Fruit fly (Drosophila melanogaster) whole organism, embryonic: ENCODE measurements around the gene CG32388.
A peak's percentile ranks its signal among the peaks of the same experiment; 100 is the strongest.

ENCODE experiments used
- B-H2 ChIP-seq: fragments of 200-800 bp; sonication (Bioruptor generic); optimal IDR thresholded peaks from 2 replicates; lab custom pipeline; 2018; ENCODE audit warnings: missing biosample characterization, mild to moderate bottlenecking, missing genetic modification characterization
- CG10209 ChIP-seq: fragments of 200-800 bp; sonication (Bioruptor generic); optimal IDR thresholded peaks from 3 replicates; lab custom pipeline; 2017; ENCODE audit warnings: missing biosample characterization, mild to moderate bottlenecking, missing genetic modification characterization, missing genetic modification reagents
- CG12659 ChIP-seq: fragments of 200-800 bp; sonication (Bioruptor generic); optimal IDR thresholded peaks from 3 replicates; lab custom pipeline; 2017; ENCODE audit warnings: mild to moderate bottlenecking, missing biosample characterization, missing genetic modification reagents, missing genetic modification characterization
- CG13296 ChIP-seq: fragments of 200-800 bp; sonication (Bioruptor generic); optimal IDR thresholded peaks from 3 replicates; lab custom pipeline; 2018; ENCODE audit warnings: missing biosample characterization, mild to moderate bottlenecking, missing genetic modification characterization
- CG13424 ChIP-seq: fragments of 200-800 bp; sonication (Bioruptor generic); optimal IDR thresholded peaks from 2 replicates; lab custom pipeline; 2019; ENCODE audit warnings: missing biosample characterization, mild to moderate bottlenecking, missing genetic modification characterization, moderate library complexity
- CG16815 ChIP-seq: fragments of 200-800 bp; sonication (Bioruptor generic); optimal IDR thresholded peaks from 3 replicates; lab custom pipeline; 2017; ENCODE audit warnings: missing biosample characterization, mild to moderate bottlenecking, missing genetic modification characterization
- CG17328 ChIP-seq: fragments of 200-800 bp; sonication (Bioruptor generic); IDR thresholded peaks from 2 replicates; pipeline ENCODE4 v1.3.6; 2022; ENCODE audit warnings: missing biosample characterization, missing genetic modification characterization
- CG17361 ChIP-seq: fragments of 200-800 bp; sonication (Bioruptor generic); IDR thresholded peaks from 3 replicates; pipeline ENCODE4 v1.3.6; 2022; ENCODE audit warnings: missing biosample characterization, missing genetic modification characterization
- CG18262 ChIP-seq: fragments of 200-800 bp; optimal IDR thresholded peaks from 3 replicates; lab custom pipeline; 2019; ENCODE audit warnings: missing biosample characterization, mild to moderate bottlenecking, missing genetic modification characterization, moderate library complexity
- CG18764 ChIP-seq: fragments of 200-800 bp; sonication (Bioruptor generic); optimal IDR thresholded peaks from 3 replicates; lab custom pipeline; 2016; ENCODE audit warnings: missing biosample characterization, missing genetic modification characterization
- CG2116 ChIP-seq: fragments of 200-800 bp; sonication (Bioruptor generic); optimal IDR thresholded peaks from 3 replicates; lab custom pipeline; 2018; ENCODE audit warnings: missing biosample characterization, mild to moderate bottlenecking, missing genetic modification characterization
- CG32532 ChIP-seq: fragments of 200-800 bp; sonication (Bioruptor generic); IDR thresholded peaks from 2 replicates; pipeline ENCODE4 v1.3.6; 2022; ENCODE audit warnings: missing biosample characterization, missing genetic modification characterization
- CG32772 ChIP-seq: fragments of 200-800 bp; sonication (Bioruptor generic); IDR thresholded peaks from 2 replicates; pipeline ENCODE4 v1.3.6; 2022; ENCODE audit warnings: missing biosample characterization, missing genetic modification characterization
- CG3407 ChIP-seq: fragments of 200-800 bp; sonication (Bioruptor generic); optimal IDR thresholded peaks from 2 replicates; lab custom pipeline; 2018; ENCODE audit warnings: missing biosample characterization, mild to moderate bottlenecking, missing genetic modification characterization
- CG3726 ChIP-seq: fragments of 200-800 bp; sonication (Bioruptor generic); IDR thresholded peaks from 3 replicates; pipeline ENCODE4, ENCODE4 v1.3.6; 2022; ENCODE audit warnings: missing biosample characterization, missing genetic modification characterization
- CG4328 ChIP-seq: fragments of 200-800 bp; sonication (Bioruptor generic); optimal IDR thresholded peaks from 3 replicates; lab custom pipeline; 2017; ENCODE audit warnings: missing biosample characterization, missing genetic modification reagents, missing genetic modification characterization
- CG4854 ChIP-seq: fragments of 200-800 bp; sonication (Bioruptor generic); optimal IDR thresholded peaks from 2 replicates; lab custom pipeline; 2016; ENCODE audit warnings: missing biosample characterization, missing genetic modification characterization, inconsistent platforms
- CG7928 ChIP-seq: fragments of 200-800 bp; sonication (Bioruptor generic); optimal IDR thresholded peaks from 2 replicates; lab custom pipeline; 2017; ENCODE audit warnings: missing biosample characterization, mild to moderate bottlenecking, missing genetic modification characterization
- CG7963 ChIP-seq: fragments of 200-800 bp; sonication (Bioruptor generic); IDR thresholded peaks from 3 replicates; pipeline ENCODE4 v1.3.6; 2022; ENCODE audit warnings: missing biosample characterization, missing genetic modification characterization; ENCODE audit not compliant: partially characterized antibody
- CG9609 ChIP-seq: fragments of 200-800 bp; sonication (Bioruptor generic); optimal IDR thresholded peaks from 3 replicates; lab custom pipeline; 2016; ENCODE audit warnings: missing biosample characterization, missing genetic modification characterization
- Dad ChIP-seq: fragments of 200-800 bp; sonication (Bioruptor generic); optimal IDR thresholded peaks from 3 replicates; lab custom pipeline; 2016; ENCODE audit warnings: missing biosample characterization, missing genetic modification characterization
- Deaf1 ChIP-seq: fragments of 200-800 bp; optimal IDR thresholded peaks from 3 replicates; lab custom pipeline; 2019; ENCODE audit warnings: missing biosample characterization, mild to moderate bottlenecking, missing genetic modification characterization, moderate library complexity
- Gug ChIP-seq: fragments of 200-800 bp; sonication (Bioruptor generic); IDR thresholded peaks from 4 replicates; pipeline ENCODE4 v1.3.6; 2022; ENCODE audit warnings: missing biosample characterization, missing genetic modification characterization
- H2.0 ChIP-seq: fragments of 200-800 bp; sonication (Bioruptor generic); IDR thresholded peaks from 2 replicates; pipeline ENCODE4 v1.3.6; 2022; ENCODE audit warnings: missing biosample characterization, missing genetic modification characterization
- Hand ChIP-seq: fragments of 200-800 bp; sonication (Bioruptor generic); optimal IDR thresholded peaks from 2 replicates; lab custom pipeline; 2017; ENCODE audit warnings: mild to moderate bottlenecking, missing biosample characterization, missing genetic modification reagents, missing genetic modification characterization
- Hmx ChIP-seq: fragments of 200-800 bp; sonication (Bioruptor generic); optimal IDR thresholded peaks from 2 replicates; lab custom pipeline; 2016; ENCODE audit warnings: missing biosample characterization, missing genetic modification characterization
- Jarid2 ChIP-seq: fragments of 200-800 bp; sonication (Bioruptor generic); optimal IDR thresholded peaks from 3 replicates; lab custom pipeline; 2017; ENCODE audit warnings: mild to moderate bottlenecking, missing biosample characterization, missing genetic modification reagents, missing genetic modification characterization
- NfI ChIP-seq: fragments of 200-800 bp; sonication (Bioruptor generic); optimal IDR thresholded peaks from 3 replicates; lab custom pipeline; 2018; ENCODE audit warnings: missing biosample characterization, mild to moderate bottlenecking, missing genetic modification characterization, moderate library complexity
- Side ChIP-seq: fragments of 200-800 bp; sonication (Bioruptor generic); optimal IDR thresholded peaks from 2 replicates; lab custom pipeline; 2016; ENCODE audit warnings: missing biosample characterization, missing genetic modification characterization
- Stat92E ChIP-seq, 3 experiments: fragments of >200 bp in 2 of 3; fragments of 200-800 bp in 1 of 3; sonication (Bioruptor generic) in 1 of 3; optimal IDR thresholded peaks; 2 replicates each; lab custom pipeline; 2017 to 2019; ENCODE audit warnings: missing biosample characterization in 3 of 3, missing genetic modification characterization in 3 of 3, mild to moderate bottlenecking in 1 of 3, moderate library complexity in 1 of 3
- bab2 ChIP-seq: fragments of 200-800 bp; sonication (Bioruptor generic); optimal IDR thresholded peaks from 2 replicates; lab custom pipeline; 2016; ENCODE audit warnings: missing biosample characterization, missing genetic modification characterization
- cg ChIP-seq: fragments of 200-800 bp; sonication (Bioruptor generic); optimal IDR thresholded peaks from 3 replicates; lab custom pipeline; 2019; ENCODE audit warnings: missing biosample characterization, mild to moderate bottlenecking, missing genetic modification characterization, moderate library complexity
- ewg ChIP-seq: fragments of 200-800 bp; sonication (Bioruptor generic); optimal IDR thresholded peaks from 3 replicates; lab custom pipeline; 2017; ENCODE audit warnings: mild to moderate bottlenecking, missing biosample characterization, missing genetic modification reagents, missing genetic modification characterization
- fd64A ChIP-seq: fragments of 200-800 bp; sonication (Bioruptor generic); optimal IDR thresholded peaks from 3 replicates; lab custom pipeline; 2018; ENCODE audit warnings: missing biosample characterization, mild to moderate bottlenecking, missing genetic modification characterization
- ind ChIP-seq: fragments of 200-800 bp; sonication (Bioruptor generic); optimal IDR thresholded peaks from 3 replicates; lab custom pipeline; 2016; ENCODE audit warnings: missing biosample characterization, missing genetic modification characterization
- jumu ChIP-seq: fragments of 200-800 bp; sonication (Bioruptor generic); optimal IDR thresholded peaks from 3 replicates; lab custom pipeline; 2016; ENCODE audit warnings: missing biosample characterization, missing genetic modification characterization
- klu ChIP-seq: fragments of 200-800 bp; sonication (Bioruptor generic); IDR thresholded peaks from 2 replicates; pipeline ENCODE4 v1.3.6; 2022; ENCODE audit warnings: missing biosample characterization, missing genetic modification characterization
- p53 ChIP-seq: fragments of 200-800 bp; sonication (Bioruptor generic); optimal IDR thresholded peaks from 2 replicates; lab custom pipeline; 2016; ENCODE audit warnings: missing biosample characterization, missing genetic modification characterization
- prd ChIP-seq, 3 experiments: fragments of >200 bp in 2 of 3; fragments of 200-800 bp in 1 of 3; sonication (Bioruptor generic) in 1 of 3; optimal IDR thresholded peaks in 2 of 3; IDR thresholded peaks in 1 of 3; 2 replicates in 2 of 3; 3 replicates in 1 of 3; pipeline versions ENCODE4 v1.3.6 to Lab custom; 2017 to 2022; ENCODE audit warnings: missing biosample characterization in 1 of 3, missing genetic modification characterization in 1 of 3
- pzg ChIP-seq: fragments of 200-800 bp; sonication (Bioruptor generic); optimal IDR thresholded peaks from 3 replicates; lab custom pipeline; 2018; ENCODE audit warnings: missing biosample characterization, mild to moderate bottlenecking, missing genetic modification characterization, moderate library complexity
- shn ChIP-seq: fragments of 200-800 bp; sonication (Bioruptor generic); optimal IDR thresholded peaks from 3 replicates; lab custom pipeline; 2016; ENCODE audit warnings: missing biosample characterization, missing genetic modification characterization
- sim ChIP-seq: fragments of 200-800 bp; sonication (Bioruptor generic); IDR thresholded peaks from 2 replicates; pipeline ENCODE4 v1.3.6; 2022; ENCODE audit warnings: missing biosample characterization, missing genetic modification characterization
- so ChIP-seq: fragments of 200-800 bp; sonication (Bioruptor generic); IDR thresholded peaks from 3 replicates; pipeline ENCODE4 v1.3.6; 2022; ENCODE audit warnings: missing biosample characterization, missing genetic modification characterization
- sr ChIP-seq: fragments of 200-800 bp; sonication (Bioruptor generic); IDR thresholded peaks from 3 replicates; pipeline ENCODE4 v1.3.6; 2022; ENCODE audit warnings: missing biosample characterization, missing genetic modification characterization
- tna ChIP-seq: fragments of 200-800 bp; sonication (Bioruptor generic); IDR thresholded peaks from 2 replicates; pipeline ENCODE4 v1.3.6; 2022; ENCODE audit warnings: missing biosample characterization, missing genetic modification characterization; ENCODE audit not compliant: partially characterized antibody
- trh ChIP-seq: fragments of 200-800 bp; sonication (Bioruptor generic); optimal IDR thresholded peaks from 2 replicates; lab custom pipeline; 2016; ENCODE audit warnings: missing biosample characterization, missing genetic modification characterization
- ttk ChIP-seq: fragments of 200-800 bp; sonication (Bioruptor generic); IDR thresholded peaks from 2 replicates; pipeline ENCODE4 v2.1.2; 2022; ENCODE audit warnings: missing biosample characterization, missing genetic modification characterization
- yki ChIP-seq: fragments of >200 bp; optimal IDR thresholded peaks from 3 replicates; lab custom pipeline; 2018
- zf30C ChIP-seq: fragments of 200-800 bp; sonication (Bioruptor generic); optimal IDR thresholded peaks from 3 replicates; lab custom pipeline; 2018; ENCODE audit warnings: missing biosample characterization, mild to moderate bottlenecking, missing genetic modification characterization

CG32388 gene

dm6 chr3L:6963792-6964487 lies 20.4 kb downstream of the CG32388 start (continued):
- peak; percentile 87 for TF ChIP-seq CG10209 (GFP tag; lab: Kevin White, UChicago)
- TF ChIP-seq CG9609, result peak; percentile 63
- peak; percentile 86 for TF ChIP-seq CG18262 (tag; lab: Kevin White, UChicago)
- TF ChIP-seq Hmx (GFP tag; lab: Kevin White, UChicago), result peak; percentile 43
- TF ChIP-seq Dad (GFP tag; lab: Kevin White, UChicago), result peak; percentile 22
- TF ChIP-seq CG16815 (GFP tag; lab: Kevin White, UChicago), result peak; percentile 67
- TF ChIP-seq pzg, result no peak
- TF ChIP-seq Stat92E (GFP tag; optimal IDR thresholded peaks at IDR 0.05; lab: Kevin White, UChicago), result peak in 1 of 3 experiments; percentile 25
- TF ChIP-seq CG4328 (GFP tag; lab: Kevin White, UChicago), result no peak
- TF ChIP-seq zf30C, result peak; percentile 90
- TF ChIP-seq shn (GFP tag; lab: Kevin White, UChicago), result peak; percentile 68
- TF ChIP-seq ewg (GFP tag; lab: Kevin White, UChicago), result peak; percentile 60
- TF ChIP-seq CG32772, result peak; percentile 66
- peak; percentile 77 for TF ChIP-seq CG32532 (GFP tag; lab: Robert Waterston, UW)
- TF ChIP-seq fd64A, result peak; percentile 61
- no peak for TF ChIP-seq B-H2
- TF ChIP-seq Jarid2 (GFP tag; lab: Kevin White, UChicago), result no peak
- TF ChIP-seq CG7928 (GFP tag; lab: Kevin White, UChicago), result peak; percentile 24
- peak; percentile 39; the same call in 1 of the 2 replicates for TF ChIP-seq klu (GFP tag; lab: Robert Waterston, UW)
- no peak for TF ChIP-seq tna (GFP tag; lab: Robert Waterston, UW)
- peak; percentile 71 for TF ChIP-seq CG4854 (GFP tag; lab: Kevin White, UChicago)
- peak; percentile 76 for TF ChIP-seq CG12659 (GFP tag; lab: Kevin White, UChicago)
- no peak for TF ChIP-seq CG7963 (GFP tag; lab: Robert Waterston, UW)
- peak; percentile 52; the same call in 2 of the 4 replicates for TF ChIP-seq Gug
- TF ChIP-seq cg (GFP tag; lab: Kevin White, UChicago), result peak; percentile 86
- peak; percentile 67 for TF ChIP-seq H2.0 (GFP tag; lab: Robert Waterston, UW)
- peak; percentile 63 for TF ChIP-seq CG18764 (GFP tag; lab: Kevin White, UChicago)
- peak; percentile 80 for TF ChIP-seq CG17361 (GFP tag; lab: Robert Waterston, UW)
- peak; percentile 78 for TF ChIP-seq trh
- peak; percentile 28; the same call in 1 of the 3 replicates for TF ChIP-seq sr (GFP tag; lab: Robert Waterston, UW)
- TF ChIP-seq yki (lab: Kevin White, UChicago), result no peak
- peak; percentile 21 for TF ChIP-seq CG2116 (GFP tag; lab: Kevin White, UChicago)
- no peak for TF ChIP-seq CG3726 (GFP tag; lab: Robert Waterston, UW)
- peak; percentile 81 for TF ChIP-seq NfI
- peak; percentile 79 for TF ChIP-seq Side (GFP tag; lab: Kevin White, UChicago)
- peak; percentile 27; the same call in 1 of the 2 replicates for TF ChIP-seq sim
- peak; percentile 70 for TF ChIP-seq ttk
- peak; percentile 78 for TF ChIP-seq ind (GFP tag; lab: Kevin White, UChicago)
- TF ChIP-seq Deaf1 (tag; lab: Kevin White, UChicago), result no peak
- peak; percentile 69 for TF ChIP-seq CG3407 (GFP tag; lab: Kevin White, UChicago)
- TF ChIP-seq CG13296, result peak; percentile 71
- peak; percentile 75 for TF ChIP-seq jumu (GFP tag; lab: Kevin White, UChicago)
- peak; percentile 70; the same call in 1 of the 3 replicates for TF ChIP-seq so (GFP tag; lab: Robert Waterston, UW)
- TF ChIP-seq CG13424 (tag; lab: Kevin White, UChicago), result peak; percentile 83
- peak; percentile 27 for TF ChIP-seq Hand (GFP tag; lab: Kevin White, UChicago)
- TF ChIP-seq prd (optimal IDR thresholded peaks at IDR 0.05; lab: Kevin White, UChicago), result no peak
- TF ChIP-seq prd (GFP tag; IDR thresholded peaks at IDR 0.05; lab: Robert Waterston, UW), result peak; percentile 79
- TF ChIP-seq bab2, result peak; percentile 78
- peak; percentile 35 for TF ChIP-seq p53 (GFP tag; lab: Kevin White, UChicago)
- peak; percentile 63 for TF ChIP-seq CG17328 (GFP tag; lab: Robert Waterston, UW)
